Worm (Caenorhabditis elegans) whole organism, mixed stage, embryonic: ENCODE measurements around the gene W06A7.2.

Experiments
- blmp-1 ChIP-seq: fragments of 150-350 bp; optimal IDR thresholded peaks from 2 replicates; lab custom pipeline; 2014; ENCODE audit warnings: missing biosample characterization, missing genetic modification characterization
- ceh-39 ChIP-seq: fragments of 150-350 bp; optimal IDR thresholded peaks from 2 replicates; lab custom pipeline; 2014; ENCODE audit warnings: missing biosample characterization, missing genetic modification characterization
- ceh-43 ChIP-seq: fragments of 200-800 bp; sonication (Bioruptor generic); optimal IDR thresholded peaks from 2 replicates; lab custom pipeline; 2018; ENCODE audit warnings: mild to moderate bottlenecking, missing genetic modification characterization, moderate library complexity, missing compliant biosample characterization
- ces-1 ChIP-seq: fragments of 150-350 bp; optimal IDR thresholded peaks from 2 replicates; lab custom pipeline; 2014; ENCODE audit warnings: missing biosample characterization, missing genetic modification reagents, missing genetic modification characterization
- cnd-1 ChIP-seq: fragments of 200-800 bp; sonication (Bioruptor generic); optimal IDR thresholded peaks from 2 replicates; lab custom pipeline; 2018; ENCODE audit warnings: mild to moderate bottlenecking, missing genetic modification characterization, missing compliant biosample characterization
- drap-1 ChIP-seq: fragments of 200-800 bp; sonication (Bioruptor generic); optimal IDR thresholded peaks from 3 replicates; lab custom pipeline; 2018; ENCODE audit warnings: mild to moderate bottlenecking, missing genetic modification characterization, missing compliant biosample characterization
- elt-1 ChIP-seq: sonication (generic microtip); optimal IDR thresholded peaks from 2 replicates; lab custom pipeline; 2017; ENCODE audit warnings: missing genetic modification characterization, mild to moderate bottlenecking, missing compliant biosample characterization, antibody characterized with exemption, moderate library complexity, borderline replicate concordance; ENCODE audit not compliant: insufficient read depth
- elt-3 ChIP-seq: fragments of 150-350 bp; optimal IDR thresholded peaks from 2 replicates; lab custom pipeline; 2014; ENCODE audit warnings: missing biosample characterization, missing genetic modification characterization
- hlh-1 ChIP-seq: fragments of 150-350 bp; optimal IDR thresholded peaks from 2 replicates; lab custom pipeline; 2014; ENCODE audit warnings: missing biosample characterization, missing genetic modification reagents, missing genetic modification characterization
- lin-13 ChIP-seq: fragments of 150-350 bp; optimal IDR thresholded peaks from 2 replicates; lab custom pipeline; 2014; ENCODE audit warnings: missing biosample characterization, missing genetic modification characterization
- lsy-2 ChIP-seq: fragments of 150-350 bp; optimal IDR thresholded peaks from 2 replicates; lab custom pipeline; 2014; ENCODE audit warnings: missing biosample characterization, missing genetic modification characterization
- mab-5 ChIP-seq: fragments of 150-350 bp; optimal IDR thresholded peaks from 2 replicates; lab custom pipeline; 2014; ENCODE audit warnings: missing biosample characterization, missing genetic modification characterization
- mep-1 ChIP-seq: fragments of 150-350 bp; optimal IDR thresholded peaks from 2 replicates; lab custom pipeline; 2017; ENCODE audit warnings: missing biosample characterization, missing genetic modification reagents, missing genetic modification characterization, inconsistent platforms
- mls-2 ChIP-seq: sonication (generic microtip); optimal IDR thresholded peaks from 2 replicates; lab custom pipeline; 2016; ENCODE audit warnings: mild to moderate bottlenecking, missing genetic modification characterization, moderate library complexity, missing compliant biosample characterization
- nhr-2 ChIP-seq: fragments of 150-350 bp; optimal IDR thresholded peaks from 2 replicates; lab custom pipeline; 2014; ENCODE audit warnings: missing biosample characterization, missing genetic modification characterization
- nhr-237 ChIP-seq: fragments of 150-350 bp; optimal IDR thresholded peaks from 2 replicates; lab custom pipeline; 2014; ENCODE audit warnings: missing biosample characterization, missing genetic modification characterization
- nhr-28 ChIP-seq: fragments of 150-350 bp; optimal IDR thresholded peaks from 2 replicates; lab custom pipeline; 2014; ENCODE audit warnings: missing biosample characterization, missing genetic modification characterization
- nhr-76 ChIP-seq: sonication (generic microtip); optimal IDR thresholded peaks from 2 replicates; lab custom pipeline; 2017; ENCODE audit warnings: missing biosample characterization, missing genetic modification characterization
- pha-4 ChIP-seq: fragments of 150-350 bp; optimal IDR thresholded peaks from 2 replicates; lab custom pipeline; 2018; ENCODE audit warnings: missing biosample characterization, missing genetic modification reagents, missing genetic modification characterization
- sem-2 ChIP-seq: fragments of 200-800 bp; sonication (Bioruptor generic); optimal IDR thresholded peaks from 2 replicates; lab custom pipeline; 2018; ENCODE audit warnings: mild to moderate bottlenecking, missing genetic modification characterization, missing compliant biosample characterization
- snpc-4 ChIP-seq: fragments of 150-350 bp; optimal IDR thresholded peaks from 2 replicates; lab custom pipeline; 2014; ENCODE audit warnings: missing biosample characterization, missing genetic modification characterization
- sptf-1 ChIP-seq: sonication (generic microtip); optimal IDR thresholded peaks from 2 replicates; lab custom pipeline; 2017; ENCODE audit warnings: mild to moderate bottlenecking, missing genetic modification characterization, moderate library complexity, missing compliant biosample characterization
- tbx-8 ChIP-seq: fragments of 200-800 bp; sonication (Bioruptor generic); optimal IDR thresholded peaks from 2 replicates; lab custom pipeline; 2018; ENCODE audit warnings: mild to moderate bottlenecking, missing genetic modification characterization, moderate library complexity, missing compliant biosample characterization
- unc-120 ChIP-seq: sonication (generic microtip); optimal IDR thresholded peaks from 2 replicates; lab custom pipeline; 2017; ENCODE audit warnings: missing genetic modification characterization, missing compliant biosample characterization; ENCODE audit not compliant: poor library complexity, severe bottlenecking
- unc-62 ChIP-seq: fragments of 150-350 bp; optimal IDR thresholded peaks from 2 replicates; lab custom pipeline; 2014; ENCODE audit warnings: missing biosample characterization, missing genetic modification reagents, missing genetic modification characterization
- zip-8 ChIP-seq: fragments of 150-350 bp; optimal IDR thresholded peaks from 2 replicates; lab custom pipeline; 2014; ENCODE audit warnings: missing biosample characterization, missing genetic modification characterization
- ztf-11 ChIP-seq: fragments of 150-350 bp; optimal IDR thresholded peaks from 2 replicates; lab custom pipeline; 2014; ENCODE audit warnings: missing biosample characterization, missing genetic modification characterization

The W06A7.2 gene

ce11 chrV:14784787-14785186 lies 36.9 kb upstream of the W06A7.2 start:
- TF ChIP-seq mab-5 (tag; lab: Kevin White, UChicago) = no peak

- TF ChIP-seq drap-1 (GFP tag; lab: Kevin White, UChicago) = no peak
- TF ChIP-seq sptf-1 (tag; lab: Kevin White, UChicago) = no peak
- TF ChIP-seq lsy-2 (tag; lab: Kevin White, UChicago) = no peak
- no peak for TF ChIP-seq mep-1 (tag; lab: Kevin White, UChicago)
- no peak for TF ChIP-seq nhr-237 (tag; lab: Kevin White, UChicago)
- no peak for TF ChIP-seq lin-13
- TF ChIP-seq blmp-1 (tag; lab: Kevin White, UChicago) = no peak
- TF ChIP-seq hlh-1 (tag; lab: Kevin White, UChicago) = no peak
- TF ChIP-seq ces-1 (GFP tag; lab: Kevin White, UChicago) = no peak
- no peak for TF ChIP-seq snpc-4 (tag; lab: Kevin White, UChicago)
- no peak for TF ChIP-seq unc-62 (GFP tag; lab: Kevin White, UChicago)
- no peak for TF ChIP-seq sem-2
- TF ChIP-seq elt-1 (tag; lab: Kevin White, UChicago) = no peak
- no peak for TF ChIP-seq ceh-39
- no peak for TF ChIP-seq mab-5 (tag; lab: Kevin White, UChicago)
- TF ChIP-seq tbx-8 (GFP tag; lab: Kevin White, UChicago) = no peak
- TF ChIP-seq ceh-43 (GFP tag; lab: Kevin White, UChicago) = no peak
- TF ChIP-seq nhr-76 (tag; lab: Kevin White, UChicago) = no peak
- TF ChIP-seq, all 35 proteins: peak for 0
Observed at ce11 chrV:14788462-14788861, 33.2 kb upstream of the W06A7.2 start.

ce11 chrV:14790792-14791191 lies 30.9 kb upstream of the W06A7.2 start:
- TF ChIP-seq unc-62 (GFP tag; lab: Kevin White, UChicago) = peak; percentile 82
- no peak for TF ChIP-seq nhr-28 (tag; lab: Kevin White, UChicago)
- peak; percentile 43 for TF ChIP-seq unc-120 (tag; lab: Kevin White, UChicago)
- no peak for TF ChIP-seq sem-2
- peak; percentile 75 for TF ChIP-seq ces-1 (GFP tag; lab: Kevin White, UChicago)

DNA sequence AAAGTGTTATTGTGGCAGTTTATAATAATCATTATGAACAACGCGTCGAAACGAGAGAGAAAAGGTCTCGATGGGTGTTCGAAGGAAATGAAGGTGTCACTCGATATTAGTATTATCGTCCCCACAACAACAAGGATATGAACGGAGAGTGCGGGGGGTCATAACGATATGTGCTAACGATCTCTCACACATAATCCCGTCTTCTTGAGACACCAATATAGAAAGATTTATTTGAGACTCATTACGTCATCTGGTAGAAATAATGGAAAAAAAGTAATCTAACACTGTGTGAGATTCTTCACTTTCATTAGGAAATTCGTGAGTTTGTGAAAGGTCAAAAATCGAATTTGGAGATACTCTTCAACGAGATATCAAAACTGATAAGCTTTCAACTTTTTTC lies 29.9 kb upstream of the W06A7.2 start:
- TF ChIP-seq hlh-1 (tag; lab: Kevin White, UChicago) (no peak), ztf-11 (tag; lab: Kevin White, UChicago) (peak; percentile 9), unc-62 (GFP tag; lab: Kevin White, UChicago) (peak; percentile 3), zip-8 (tag; lab: Kevin White, UChicago) (peak; percentile 79), nhr-2 (tag; lab: Kevin White, UChicago) (peak; percentile 69), ces-1 (GFP tag; lab: Kevin White, UChicago) (no peak)

- peak; percentile 31 for TF ChIP-seq ces-1 (GFP tag; lab: Kevin White, UChicago)
- peak; percentile 44 for TF ChIP-seq ceh-43 (GFP tag; lab: Kevin White, UChicago)
- TF ChIP-seq mab-5 (tag; lab: Kevin White, UChicago) = no peak
- TF ChIP-seq elt-3 (tag; lab: Kevin White, UChicago) = no peak
- no peak for TF ChIP-seq nhr-28 (tag; lab: Kevin White, UChicago)
- peak; percentile 61 for TF ChIP-seq mls-2 (tag; lab: Kevin White, UChicago)
- no peak for TF ChIP-seq tbx-8 (GFP tag; lab: Kevin White, UChicago)
- TF ChIP-seq nhr-2 (tag; lab: Kevin White, UChicago) = peak; percentile 39
- no peak for TF ChIP-seq snpc-4 (tag; lab: Kevin White, UChicago)
- TF ChIP-seq sptf-1 (tag; lab: Kevin White, UChicago) = peak; percentile 48
Observed at ce11 chrV:14792346-14792745, 29.3 kb upstream of the W06A7.2 start.

- TF ChIP-seq zip-8 (tag; lab: Kevin White, UChicago) (peak; percentile 86), drap-1 (GFP tag; lab: Kevin White, UChicago) (peak; percentile 62), cnd-1 (tag; lab: Kevin White, UChicago) (peak; percentile 66), mls-2 (tag; lab: Kevin White, UChicago) (peak; percentile 27), pha-4 (tag; lab: Kevin White, UChicago) (no peak), nhr-2 (tag; lab: Kevin White, UChicago) (peak; percentile 45), ceh-39 (no peak)
Observed at ce11 chrV:14793043-14793442, 28.6 kb upstream of the W06A7.2 start.
